Worm (Caenorhabditis elegans) whole organism, early embryonic: ENCODE measurements around the gene nhr-275.
"Not testable (repeated sequence)": the region's sequence is repeated elsewhere in the genome, so short reads cannot be mapped to it uniquely, and the experiment has no call there.

Experiments used
- B0310.2 ChIP-seq: sonication (generic microtip); optimal IDR thresholded peaks from 2 replicates; lab custom pipeline; 2016; ENCODE audit warnings: mild to moderate bottlenecking, missing genetic modification characterization, missing compliant biosample characterization
- F13C5.2 ChIP-seq: sonication (generic microtip); optimal IDR thresholded peaks from 2 replicates; lab custom pipeline; 2017; ENCODE audit warnings: mild to moderate bottlenecking, missing genetic modification characterization, inconsistent platforms, missing compliant biosample characterization
- aly-1 ChIP-seq: sonication (generic microtip); optimal IDR thresholded peaks from 2 replicates; lab custom pipeline; 2016; ENCODE audit warnings: missing genetic modification characterization, missing compliant biosample characterization
- ama-1 ChIP-seq: fragments of 150-350 bp; optimal IDR thresholded peaks from 2 replicates; lab custom pipeline; 2014
- ceh-13 ChIP-seq: fragments of 200-800 bp; sonication (Bioruptor generic); optimal IDR thresholded peaks from 2 replicates; lab custom pipeline; 2018; ENCODE audit warnings: mild to moderate bottlenecking, missing genetic modification characterization, missing compliant biosample characterization
- ceh-36 ChIP-seq: sonication (generic microtip); optimal IDR thresholded peaks from 2 replicates; lab custom pipeline; 2016; ENCODE audit warnings: missing genetic modification characterization, inconsistent platforms, missing compliant biosample characterization
- ets-7 ChIP-seq: sonication (generic microtip); optimal IDR thresholded peaks from 2 replicates; lab custom pipeline; 2016; ENCODE audit warnings: missing genotype, missing genetic modification characterization, missing compliant biosample characterization
- flt-1 ChIP-seq: fragments of 200-800 bp; sonication (Bioruptor generic); IDR thresholded peaks from 2 replicates; pipeline ENCODE4 v1.3.6; 2022; ENCODE audit warnings: missing genetic modification characterization, missing compliant biosample characterization
- hmbx-1 ChIP-seq: sonication (generic microtip); optimal IDR thresholded peaks from 2 replicates; lab custom pipeline; 2016; ENCODE audit warnings: mild to moderate bottlenecking, missing genetic modification characterization, missing compliant biosample characterization
- hmg-4 ChIP-seq: fragments of 200-800 bp; sonication (Bioruptor generic); optimal IDR thresholded peaks from 2 replicates; lab custom pipeline; 2018; ENCODE audit warnings: mild to moderate bottlenecking, missing genetic modification characterization, missing compliant biosample characterization
- hnd-1 ChIP-seq: sonication (generic microtip); optimal IDR thresholded peaks from 2 replicates; lab custom pipeline; 2016; ENCODE audit warnings: missing genetic modification characterization, missing compliant biosample characterization
- pes-1 ChIP-seq: fragments of 200-800 bp; sonication (Bioruptor generic); IDR thresholded peaks from 2 replicates; pipeline ENCODE4 v1.3.6; 2022; ENCODE audit warnings: missing genetic modification reagents, missing genetic modification characterization, missing compliant biosample characterization
- scrt-1 ChIP-seq: fragments of 200-800 bp; sonication (Bioruptor generic); IDR thresholded peaks from 2 replicates; pipeline ENCODE4 v1.3.6; 2022; ENCODE audit warnings: missing genetic modification characterization, missing compliant biosample characterization
- sea-1 ChIP-seq: fragments of 200-800 bp; sonication (Bioruptor generic); conservative IDR thresholded peaks from 2 replicates; pipeline ENCODE4 v1.3.6; 2022; ENCODE audit warnings: missing genetic modification characterization, missing compliant biosample characterization
- tbx-11 ChIP-seq: fragments of 200-800 bp; sonication (Bioruptor generic); IDR thresholded peaks from 2 replicates; pipeline ENCODE4 v1.3.6; 2022; ENCODE audit warnings: missing genetic modification characterization, missing compliant biosample characterization
- tbx-37 ChIP-seq: fragments of 200-800 bp; sonication (Bioruptor generic); conservative IDR thresholded peaks from 2 replicates; pipeline ENCODE4 v1.3.6; 2022; ENCODE audit warnings: missing genetic modification reagents, missing genetic modification characterization, missing compliant biosample characterization
- tra-4 ChIP-seq: sonication (generic microtip); optimal IDR thresholded peaks from 2 replicates; lab custom pipeline; 2017; ENCODE audit warnings: missing genetic modification characterization, missing compliant biosample characterization

Gene nhr-275

ce11 chrV:2274253-2274892 is 7.5 kb upstream of the nhr-275 start, which contains the start of the genes Y5H2A.4 and abu-4:
Y5H2A.4 (minus strand) TSS chrV:2274353.
abu-4 (plus strand) TSS chrV:2274842.
- TF ChIP-seq aly-1 (tag; lab: Kevin White, UChicago) = no peak
- TF ChIP-seq flt-1 = no peak
- TF ChIP-seq ama-1 (lab: Kevin White, UChicago) = no peak
- TF ChIP-seq ets-7 = no peak
- TF ChIP-seq pes-1 = no peak
- no peak for TF ChIP-seq scrt-1 (GFP tag; lab: Robert Waterston, UW)
- TF ChIP-seq ceh-13 (GFP tag; lab: Kevin White, UChicago) = no peak
- no peak for TF ChIP-seq tra-4 (tag; lab: Kevin White, UChicago)
- no peak for TF ChIP-seq hmg-4 (GFP tag; lab: Kevin White, UChicago)
- no peak for TF ChIP-seq tbx-37 (GFP tag; lab: Robert Waterston, UW)

- TF ChIP-seq hmbx-1 (tag; lab: Kevin White, UChicago) = no peak
Measured at ce11 chrV:2271750-2272149, 4.9 kb upstream of the nhr-275 start, which contains the start of gene Y5H2A.1. Y5H2A.1 (minus strand) TSS chrV:2271850.

ce11 chrV:2264925-2265324 is 1.9 kb downstream of the nhr-275 start:
- TF ChIP-seq ets-7 (no peak), B0310.2 (tag; lab: Kevin White, UChicago) (no peak), scrt-1 (GFP tag; lab: Robert Waterston, UW) (no peak), sea-1 (GFP tag; lab: Robert Waterston, UW) (no peak), pes-1 (no peak), aly-1 (tag; lab: Kevin White, UChicago) (no peak), hnd-1 (tag; lab: Kevin White, UChicago) (no peak), ceh-13 (GFP tag; lab: Kevin White, UChicago) (no peak), tra-4 (tag; lab: Kevin White, UChicago) (no peak), ceh-36 (tag; lab: Kevin White, UChicago) (no peak), flt-1 (no peak), hmbx-1 (tag; lab: Kevin White, UChicago) (no peak), hmg-4 (GFP tag; lab: Kevin White, UChicago) (no peak), ama-1 (lab: Kevin White, UChicago) (no peak)

- TF ChIP-seq sea-1 (GFP tag; lab: Robert Waterston, UW) (no peak), scrt-1 (GFP tag; lab: Robert Waterston, UW) (no peak), ceh-36 (tag; lab: Kevin White, UChicago) (no peak), ets-7 (no peak), tra-4 (tag; lab: Kevin White, UChicago) (no peak), flt-1 (no peak), hmbx-1 (tag; lab: Kevin White, UChicago) (no peak), tbx-11 (GFP tag; lab: Robert Waterston, UW) (no peak), hmg-4 (GFP tag; lab: Kevin White, UChicago) (no peak), F13C5.2 (tag; lab: Kevin White, UChicago) (no peak), ceh-13 (GFP tag; lab: Kevin White, UChicago) (no peak), hnd-1 (tag; lab: Kevin White, UChicago) (no peak), pes-1 (no peak), tbx-37 (GFP tag; lab: Robert Waterston, UW) (no peak), ama-1 (lab: Kevin White, UChicago) (no peak), aly-1 (tag; lab: Kevin White, UChicago) (no peak), B0310.2 (tag; lab: Kevin White, UChicago) (no peak)
Measured at ce11 chrV:2264455-2264854, 2.4 kb downstream of the nhr-275 start, which contains the start of gene nhr-183. nhr-183 (minus strand) TSS chrV:2264634.

- no peak for TF ChIP-seq F13C5.2 (tag; lab: Kevin White, UChicago)
- no peak for TF ChIP-seq B0310.2 (tag; lab: Kevin White, UChicago)
- TF ChIP-seq aly-1 (tag; lab: Kevin White, UChicago) = no peak
- no peak for TF ChIP-seq ceh-13 (GFP tag; lab: Kevin White, UChicago)
- TF ChIP-seq hnd-1 (tag; lab: Kevin White, UChicago) = no peak
- no peak for TF ChIP-seq flt-1
Measured at ce11 chrV:2260660-2261059, 6.2 kb downstream of the nhr-275 start, which contains the start of gene F41B5.12. F41B5.12 (plus strand) TSS chrV:2260960.

DNA sequence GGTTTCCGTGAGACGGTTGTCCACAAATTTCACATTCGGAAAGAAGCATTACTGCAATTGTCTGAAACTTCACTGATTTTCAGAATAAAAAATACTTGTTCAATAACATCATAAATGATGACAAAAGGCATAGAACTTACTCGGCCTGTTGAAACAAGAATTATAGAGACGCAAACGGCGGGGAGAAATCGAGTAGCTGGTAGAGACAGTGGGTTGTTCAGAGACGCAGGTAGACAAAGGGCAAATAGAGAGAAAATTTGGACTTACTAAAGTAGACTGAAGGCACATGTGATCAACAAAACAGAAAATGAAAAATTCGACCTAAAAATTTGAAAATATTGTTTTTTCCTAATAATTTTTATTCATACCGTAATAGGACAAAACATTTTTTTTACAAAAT is 7.1 kb downstream of the nhr-275 start, which contains the start of gene nhr-182:
Gene nhr-182, minus strand, starts transcription at position 178 of the 400 bp plus-strand sequence.
- TF ChIP-seq pes-1 (no peak), ama-1 (lab: Kevin White, UChicago) (no peak), tra-4 (tag; lab: Kevin White, UChicago) (no peak), hnd-1 (tag; lab: Kevin White, UChicago) (no peak), tbx-11 (GFP tag; lab: Robert Waterston, UW) (no peak), aly-1 (tag; lab: Kevin White, UChicago) (no peak), sea-1 (GFP tag; lab: Robert Waterston, UW) (no peak), tbx-37 (GFP tag; lab: Robert Waterston, UW) (no peak), F13C5.2 (tag; lab: Kevin White, UChicago) (no peak), ets-7 (no peak), scrt-1 (GFP tag; lab: Robert Waterston, UW) (no peak), ceh-13 (GFP tag; lab: Kevin White, UChicago) (no peak)

DNA sequence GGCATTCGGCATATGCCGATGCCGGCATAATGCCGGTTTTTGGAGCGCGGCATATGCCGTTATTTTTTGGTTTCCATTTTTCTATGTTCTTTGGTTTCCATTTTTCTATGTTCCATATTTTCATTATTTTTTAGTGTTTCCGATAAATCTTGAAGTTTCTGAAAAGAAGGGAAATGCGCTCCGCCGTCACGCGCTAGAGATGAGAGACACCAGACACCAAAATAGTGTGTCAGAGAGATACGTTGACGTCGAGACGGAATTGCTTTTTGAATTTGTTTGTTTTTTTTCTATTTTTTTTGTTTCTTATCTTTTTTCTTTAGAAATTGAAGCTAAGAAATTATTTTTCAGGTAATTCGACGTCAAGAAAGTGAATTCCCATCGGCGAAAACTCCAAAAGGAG is 11.7 kb downstream of the nhr-275 start, which contains the start of gene F41B5.1:
Gene F41B5.1, plus strand, starts transcription at position 343 of the 400 bp plus-strand sequence.
- TF ChIP-seq flt-1; sea-1 (GFP tag; lab: Robert Waterston, UW); tbx-11 (GFP tag; lab: Robert Waterston, UW): not testable (repeated sequence)
